Worm (Caenorhabditis elegans): ENCODE measurements around the gene C01G5.3.

DNA sequence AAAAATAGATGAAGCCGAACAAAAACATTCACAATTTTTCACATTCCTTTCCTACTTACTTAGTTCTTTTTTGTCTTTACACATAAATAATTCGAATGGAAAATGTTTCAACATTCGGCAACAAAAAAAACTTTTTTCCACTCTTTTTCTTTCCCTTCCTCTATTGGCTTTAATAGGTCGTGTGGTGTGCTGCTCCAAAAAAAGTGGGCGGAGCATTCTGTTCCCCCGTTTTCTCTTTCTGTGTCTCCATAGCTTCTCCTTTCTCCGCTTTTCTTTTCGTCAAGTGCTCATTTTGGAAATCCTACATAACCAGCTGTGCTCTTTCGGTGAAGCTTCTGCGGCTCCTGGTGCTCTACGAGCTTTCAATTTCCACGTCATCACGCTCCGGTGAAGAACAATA is 5.4 kb downstream of the C01G5.3 start, which contains the start of gene C01G5.25:
- TF ChIP-seq tab-1 (GFP tag; IDR thresholded peaks at IDR 0.05) (no peak), klf-2 (GFP tag; conservative IDR thresholded peaks at IDR 0.05) (no peak), T22C8.4 (GFP tag; IDR thresholded peaks at IDR 0.05) (no peak), cog-1 (tag; optimal IDR thresholded peaks at IDR 0.05) (no peak), flt-1 (GFP tag; IDR thresholded peaks at IDR 0.05) (no peak), med-1 (GFP tag; optimal IDR thresholded peaks at IDR 0.05; ENCODE audit: insufficient read depth) (no peak)
